Fruit fly (Drosophila melanogaster) whole organism, embryonic: ENCODE data around the gene dpr14.

Experiments
- B-H2 ChIP-seq: fragments of 200-800 bp; sonication (Bioruptor generic); optimal IDR thresholded peaks from 2 replicates; lab custom pipeline; 2018; ENCODE audit warnings: missing biosample characterization, mild to moderate bottlenecking, missing genetic modification characterization
- Bgb ChIP-seq: fragments of 200-800 bp; sonication (Bioruptor generic); IDR thresholded peaks from 2 replicates; pipeline ENCODE4 v1.3.6; 2022; ENCODE audit warnings: missing biosample characterization, missing genetic modification characterization; ENCODE audit not compliant: partially characterized antibody
- CG10267 ChIP-seq: fragments of 200-800 bp; sonication (Bioruptor generic); optimal IDR thresholded peaks from 2 replicates; lab custom pipeline; 2018; ENCODE audit warnings: missing biosample characterization, mild to moderate bottlenecking, missing genetic modification characterization, moderate library complexity
- CG10366 ChIP-seq: fragments of 200-800 bp; sonication (Bioruptor generic); IDR thresholded peaks from 2 replicates; pipeline ENCODE4 v1.3.6; 2022; ENCODE audit warnings: missing biosample characterization, missing genetic modification characterization
- CG10654 ChIP-seq: fragments of 200-800 bp; sonication (Bioruptor generic); optimal IDR thresholded peaks from 2 replicates; lab custom pipeline; 2016; ENCODE audit warnings: missing biosample characterization, missing genetic modification characterization
- CG11085 ChIP-seq: fragments of 200-800 bp; sonication (Bioruptor generic); IDR thresholded peaks from 2 replicates; pipeline ENCODE4 v1.3.6; 2022; ENCODE audit warnings: missing biosample characterization, missing genetic modification characterization
- CG11695 ChIP-seq: fragments of 200-800 bp; sonication (Bioruptor generic); IDR thresholded peaks from 3 replicates; pipeline ENCODE4 v1.3.6; 2022; ENCODE audit warnings: missing biosample characterization, missing genetic modification characterization
- CG12071 ChIP-seq: fragments of 200-800 bp; sonication (Bioruptor generic); optimal IDR thresholded peaks from 3 replicates; lab custom pipeline; 2018; ENCODE audit warnings: missing biosample characterization, mild to moderate bottlenecking, missing genetic modification characterization
- CG12219 ChIP-seq: fragments of 200-800 bp; sonication (Bioruptor generic); optimal IDR thresholded peaks from 3 replicates; lab custom pipeline; 2018; ENCODE audit warnings: missing biosample characterization, mild to moderate bottlenecking, missing genetic modification characterization
- CG12744 ChIP-seq: fragments of 200-800 bp; sonication (Bioruptor generic); optimal IDR thresholded peaks from 2 replicates; lab custom pipeline; 2016; ENCODE audit warnings: missing biosample characterization, missing genetic modification characterization
- CG13296 ChIP-seq: fragments of 200-800 bp; sonication (Bioruptor generic); optimal IDR thresholded peaks from 3 replicates; lab custom pipeline; 2018; ENCODE audit warnings: missing biosample characterization, mild to moderate bottlenecking, missing genetic modification characterization
- CG15514 ChIP-seq: fragments of 200-800 bp; sonication (Bioruptor generic); optimal IDR thresholded peaks from 3 replicates; lab custom pipeline; 2017; ENCODE audit warnings: missing biosample characterization, missing genetic modification characterization, mild to moderate bottlenecking, moderate library complexity, missing genetic modification reagents
- CG16863 ChIP-seq: fragments of 200-800 bp; sonication (Bioruptor generic); optimal IDR thresholded peaks from 3 replicates; lab custom pipeline; 2016; ENCODE audit warnings: missing biosample characterization, missing genetic modification characterization
- CG2116 ChIP-seq: fragments of 200-800 bp; sonication (Bioruptor generic); optimal IDR thresholded peaks from 3 replicates; lab custom pipeline; 2018; ENCODE audit warnings: missing biosample characterization, mild to moderate bottlenecking, missing genetic modification characterization
- CG2199 ChIP-seq: fragments of 200-800 bp; sonication (Bioruptor generic); IDR thresholded peaks from 3 replicates; pipeline ENCODE4 v1.3.6; 2022; ENCODE audit warnings: missing biosample characterization, missing genetic modification characterization
- CG2875 ChIP-seq: fragments of 200-800 bp; sonication (Bioruptor generic); optimal IDR thresholded peaks from 2 replicates; lab custom pipeline; 2017; ENCODE audit warnings: missing biosample characterization, mild to moderate bottlenecking, missing genetic modification characterization, missing genetic modification reagents
- CG30020 ChIP-seq: fragments of 200-800 bp; optimal IDR thresholded peaks from 2 replicates; lab custom pipeline; 2019; ENCODE audit warnings: missing biosample characterization, mild to moderate bottlenecking, missing genetic modification characterization, moderate library complexity
- CG3163 ChIP-seq: fragments of 200-800 bp; sonication (Bioruptor generic); optimal IDR thresholded peaks from 3 replicates; lab custom pipeline; 2016; ENCODE audit warnings: missing biosample characterization, missing genetic modification characterization
- CG32532 ChIP-seq: fragments of 200-800 bp; sonication (Bioruptor generic); IDR thresholded peaks from 2 replicates; pipeline ENCODE4 v1.3.6; 2022; ENCODE audit warnings: missing biosample characterization, missing genetic modification characterization
- CG33213 ChIP-seq: fragments of 200-800 bp; sonication (Bioruptor generic); optimal IDR thresholded peaks from 3 replicates; lab custom pipeline; 2016; ENCODE audit warnings: missing biosample characterization, missing genetic modification characterization
- CG33557 ChIP-seq: fragments of 200-800 bp; sonication (Bioruptor generic); optimal IDR thresholded peaks from 2 replicates; lab custom pipeline; 2019; ENCODE audit warnings: missing biosample characterization, mild to moderate bottlenecking, missing genetic modification characterization, moderate library complexity
- CG34224 ChIP-seq: fragments of 200-800 bp; sonication (Bioruptor generic); IDR thresholded peaks from 3 replicates; pipeline ENCODE4 v1.3.6; 2022; ENCODE audit warnings: missing biosample characterization, missing genetic modification characterization; ENCODE audit not compliant: partially characterized antibody
- CG34376 ChIP-seq: fragments of 200-800 bp; sonication (Bioruptor generic); optimal IDR thresholded peaks from 2 replicates; lab custom pipeline; 2018; ENCODE audit warnings: missing biosample characterization, mild to moderate bottlenecking, missing genetic modification characterization
- CG34422 ChIP-seq: fragments of 200-800 bp; sonication (Bioruptor generic); IDR thresholded peaks from 3 replicates; pipeline ENCODE4 v1.3.6; 2022; ENCODE audit warnings: missing biosample characterization, missing genetic modification characterization
- CG3838 ChIP-seq: fragments of 200-800 bp; sonication (Bioruptor generic); optimal IDR thresholded peaks from 3 replicates; lab custom pipeline; 2016; ENCODE audit warnings: missing biosample characterization, missing genetic modification characterization
- CG4404 ChIP-seq: fragments of 200-800 bp; sonication (Bioruptor generic); IDR thresholded peaks from 2 replicates; pipeline ENCODE4 v1.3.6; 2022; ENCODE audit warnings: missing biosample characterization, missing genetic modification characterization
- CG7372 ChIP-seq: fragments of 200-800 bp; sonication (Bioruptor generic); IDR thresholded peaks from 2 replicates; pipeline ENCODE4 v1.3.6; 2022; ENCODE audit warnings: missing biosample characterization, missing genetic modification characterization
- CG8359 ChIP-seq: fragments of 200-800 bp; sonication (Bioruptor generic); optimal IDR thresholded peaks from 2 replicates; lab custom pipeline; 2017; ENCODE audit warnings: missing biosample characterization, mild to moderate bottlenecking, missing genetic modification characterization, borderline replicate concordance
- Dll ChIP-seq: fragments of 200-800 bp; sonication (Bioruptor generic); IDR thresholded peaks from 4 replicates; pipeline ENCODE4 v1.3.6; 2022; ENCODE audit warnings: missing biosample characterization, missing genetic modification characterization; ENCODE audit not compliant: partially characterized antibody
- Dp ChIP-seq: fragments of 200-800 bp; sonication (Bioruptor generic); optimal IDR thresholded peaks from 2 replicates; lab custom pipeline; 2018; ENCODE audit warnings: missing biosample characterization, mild to moderate bottlenecking, missing genetic modification characterization, moderate library complexity
- Drgx ChIP-seq: fragments of 200-800 bp; sonication (Bioruptor generic); IDR thresholded peaks from 2 replicates; pipeline ENCODE4 v1.3.6; 2022; ENCODE audit warnings: missing biosample characterization, missing genetic modification characterization
- Fer3 ChIP-seq: fragments of 200-800 bp; sonication (Bioruptor generic); optimal IDR thresholded peaks from 2 replicates; lab custom pipeline; 2018; ENCODE audit warnings: missing biosample characterization, mild to moderate bottlenecking, missing genetic modification characterization, moderate library complexity
- HLH4C ChIP-seq: fragments of 200-800 bp; sonication (Bioruptor generic); IDR thresholded peaks from 3 replicates; pipeline ENCODE4 v1.3.6; 2022; ENCODE audit warnings: missing biosample characterization, missing genetic modification characterization; ENCODE audit not compliant: partially characterized antibody
- Mrtf ChIP-seq: fragments of 200-800 bp; sonication (Bioruptor generic); IDR thresholded peaks from 3 replicates; pipeline ENCODE4 v1.3.6; 2022; ENCODE audit warnings: missing biosample characterization, missing genetic modification characterization
- NC2β ChIP-seq: fragments of 200-800 bp; sonication (Bioruptor generic); optimal IDR thresholded peaks from 2 replicates; lab custom pipeline; 2016; ENCODE audit warnings: missing biosample characterization, missing genetic modification characterization
- Neu2 ChIP-seq: fragments of 200-800 bp; sonication (Bioruptor generic); optimal IDR thresholded peaks from 3 replicates; lab custom pipeline; 2016; ENCODE audit warnings: missing biosample characterization, missing genetic modification characterization, borderline replicate concordance
- Sox102F ChIP-seq: fragments of 200-800 bp; sonication (Bioruptor generic); optimal IDR thresholded peaks from 2 replicates; lab custom pipeline; 2018; ENCODE audit warnings: missing biosample characterization, mild to moderate bottlenecking, missing genetic modification characterization, moderate library complexity
- bab2 ChIP-seq: fragments of 200-800 bp; sonication (Bioruptor generic); optimal IDR thresholded peaks from 2 replicates; lab custom pipeline; 2016; ENCODE audit warnings: missing biosample characterization, missing genetic modification characterization
- cato ChIP-seq: fragments of 200-800 bp; sonication (Bioruptor generic); optimal IDR thresholded peaks from 2 replicates; lab custom pipeline; 2016; ENCODE audit warnings: missing biosample characterization, missing genetic modification characterization, borderline replicate concordance
- chinmo ChIP-seq: fragments of 200-800 bp; sonication (Bioruptor generic); IDR thresholded peaks from 4 replicates; pipeline ENCODE4 v1.3.6; 2022; ENCODE audit warnings: missing biosample characterization, missing genetic modification characterization; ENCODE audit not compliant: partially characterized antibody
- crol ChIP-seq: fragments of 200-800 bp; sonication (Bioruptor generic); IDR thresholded peaks from 2 replicates; pipeline ENCODE4 v1.3.6; 2022; ENCODE audit warnings: missing biosample characterization, missing genetic modification characterization
- knrl ChIP-seq: fragments of 200-800 bp; sonication (Bioruptor generic); IDR thresholded peaks from 3 replicates; pipeline ENCODE4 v1.3.6; 2022; ENCODE audit warnings: missing biosample characterization, missing genetic modification characterization; ENCODE audit not compliant: partially characterized antibody
- odd ChIP-seq: fragments of 200-800 bp; sonication (Bioruptor generic); optimal IDR thresholded peaks from 2 replicates; lab custom pipeline; 2017; ENCODE audit warnings: missing biosample characterization, mild to moderate bottlenecking, missing genetic modification characterization
- onecut ChIP-seq: fragments of 200-800 bp; sonication (Bioruptor generic); IDR thresholded peaks from 2 replicates; pipeline ENCODE4 v1.3.6; 2022; ENCODE audit warnings: missing biosample characterization, missing genetic modification characterization
- psq ChIP-seq: fragments of 200-800 bp; sonication (Bioruptor generic); optimal IDR thresholded peaks from 2 replicates; lab custom pipeline; 2017; ENCODE audit warnings: missing biosample characterization, missing genetic modification characterization
- so ChIP-seq: fragments of 200-800 bp; sonication (Bioruptor generic); IDR thresholded peaks from 3 replicates; pipeline ENCODE4 v1.3.6; 2022; ENCODE audit warnings: missing biosample characterization, missing genetic modification characterization
- tio ChIP-seq: fragments of 200-800 bp; sonication (Bioruptor generic); optimal IDR thresholded peaks from 2 replicates; lab custom pipeline; 2017; ENCODE audit warnings: missing biosample characterization, missing genetic modification characterization, inconsistent platforms
- tna ChIP-seq: fragments of 200-800 bp; sonication (Bioruptor generic); IDR thresholded peaks from 2 replicates; pipeline ENCODE4 v1.3.6; 2022; ENCODE audit warnings: missing biosample characterization, missing genetic modification characterization; ENCODE audit not compliant: partially characterized antibody
- zen2 ChIP-seq: fragments of 200-800 bp; sonication (Bioruptor generic); IDR thresholded peaks from 3 replicates; pipeline ENCODE4 v1.3.6; 2022; ENCODE audit warnings: missing biosample characterization, missing genetic modification characterization; ENCODE audit not compliant: partially characterized antibody
- zfh2 ChIP-seq: fragments of 200-800 bp; sonication (Bioruptor generic); optimal IDR thresholded peaks from 2 replicates; lab custom pipeline; 2016; ENCODE audit warnings: missing biosample characterization, missing genetic modification characterization

dpr14 gene

dm6 chrX:7946858-7947313, 38.8 kb upstream of the dpr14 start, which contains the start of gene orion (continued):
- TF ChIP-seq Sox102F, result no peak
- peak; percentile 21 for TF ChIP-seq CG10267 (tag; lab: Kevin White, UChicago)
- no peak for TF ChIP-seq zfh2 (GFP tag; lab: Kevin White, UChicago)
- TF ChIP-seq CG33557 (GFP tag; lab: Kevin White, UChicago), result no peak
- TF ChIP-seq CG11695 (GFP tag; lab: Robert Waterston, UW), result no peak
- TF ChIP-seq CG2199, result peak; percentile 72; the same call in 1 of the 3 replicates
- TF ChIP-seq B-H2 (GFP tag; lab: Kevin White, UChicago), result peak; percentile 3
- no peak for TF ChIP-seq bab2
- TF ChIP-seq CG11085 (GFP tag; lab: Robert Waterston, UW), result no peak
- TF ChIP-seq CG12219 (GFP tag; lab: Kevin White, UChicago), result peak; percentile 15
- TF ChIP-seq CG12744 (GFP tag; lab: Kevin White, UChicago), result no peak
- peak; percentile 55 for TF ChIP-seq CG15514
- TF ChIP-seq CG8359 (GFP tag; lab: Kevin White, UChicago), result no peak
- no peak for TF ChIP-seq odd (GFP tag; lab: Kevin White, UChicago)
- peak; percentile 55; the same call in 1 of the 3 replicates for TF ChIP-seq zen2 (GFP tag; lab: Robert Waterston, UW)
- TF ChIP-seq CG13296 (GFP tag; lab: Kevin White, UChicago), result no peak
- no peak for TF ChIP-seq CG12071 (GFP tag; lab: Kevin White, UChicago)
- TF ChIP-seq so (GFP tag; lab: Robert Waterston, UW), result peak; percentile 66; the same call in 1 of the 3 replicates
- TF ChIP-seq CG10654 (GFP tag; lab: Kevin White, UChicago), result no peak
- peak; percentile 9 for TF ChIP-seq CG2875 (GFP tag; lab: Kevin White, UChicago)
- peak; percentile 82 for TF ChIP-seq CG34224 (GFP tag; lab: Robert Waterston, UW)
- TF ChIP-seq CG30020 (tag; lab: Kevin White, UChicago), result peak; percentile 29
- peak; percentile 60 for TF ChIP-seq CG34376
- no peak for TF ChIP-seq CG4404 (GFP tag; lab: Robert Waterston, UW)
- no peak for TF ChIP-seq tio
- no peak for TF ChIP-seq Dp (GFP tag; lab: Kevin White, UChicago)
- TF ChIP-seq CG10366 (GFP tag; lab: Robert Waterston, UW), result peak; percentile 92
- peak; percentile 17; the same call in 1 of the 2 replicates for TF ChIP-seq CG7372
- TF ChIP-seq crol, result peak; percentile 95
- peak; percentile 34 for TF ChIP-seq CG3163 (GFP tag; lab: Kevin White, UChicago)
- TF ChIP-seq Drgx (GFP tag; lab: Robert Waterston, UW), result peak; percentile 79
- peak; percentile 44; the same call in 1 of the 3 replicates for TF ChIP-seq CG34422 (GFP tag; lab: Robert Waterston, UW)
- no peak for TF ChIP-seq NC2β (GFP tag; lab: Kevin White, UChicago)
- peak; percentile 87 for TF ChIP-seq Dll (GFP tag; lab: Robert Waterston, UW)
- no peak for TF ChIP-seq CG16863 (GFP tag; lab: Kevin White, UChicago)
- peak; percentile 31; the same call in 1 of the 2 replicates for TF ChIP-seq CG32532 (GFP tag; lab: Robert Waterston, UW)
- TF ChIP-seq onecut, result peak; percentile 45
- peak; percentile 68 for TF ChIP-seq knrl (GFP tag; lab: Robert Waterston, UW)
- peak; percentile 75 for TF ChIP-seq tna (GFP tag; lab: Robert Waterston, UW)
- no peak for TF ChIP-seq CG33213 (GFP tag; lab: Kevin White, UChicago)
- no peak for TF ChIP-seq cato (GFP tag; lab: Kevin White, UChicago)
- no peak for TF ChIP-seq Fer3 (tag; lab: Kevin White, UChicago)
- peak; percentile 17 for TF ChIP-seq psq (GFP tag; lab: Kevin White, UChicago)
- TF ChIP-seq HLH4C (GFP tag; lab: Robert Waterston, UW), result peak; percentile 72
- peak; percentile 68 for TF ChIP-seq CG3838 (GFP tag; lab: Kevin White, UChicago)
- no peak for TF ChIP-seq Neu2 (GFP tag; lab: Kevin White, UChicago)
- TF ChIP-seq Bgb, result peak; percentile 82
- TF ChIP-seq Mrtf (GFP tag; lab: Robert Waterston, UW), result no peak
- peak; percentile 90 for TF ChIP-seq chinmo (GFP tag; lab: Robert Waterston, UW)
- TF ChIP-seq CG2116 (GFP tag; lab: Kevin White, UChicago), result peak; percentile 42
